Fruit fly (Drosophila melanogaster) whole organism, pupa: ENCODE results near the gene rno.

Experiments
- CG12605 ChIP-seq: fragments of 200-800 bp; sonication (Bioruptor generic); IDR thresholded peaks from 2 replicates; pipeline ENCODE4 v1.3.6; 2022; ENCODE audit warnings: missing biosample characterization, missing genetic modification characterization
- CG15710 ChIP-seq: fragments of 200-800 bp; sonication (Bioruptor generic); optimal IDR thresholded peaks from 2 replicates; lab custom pipeline; 2018; ENCODE audit warnings: missing biosample characterization, mild to moderate bottlenecking, missing genetic modification characterization, moderate library complexity
- CG32121 ChIP-seq: fragments of 200-800 bp; sonication (Bioruptor generic); IDR thresholded peaks from 2 replicates; pipeline ENCODE4 v1.3.6; 2022; ENCODE audit warnings: missing biosample characterization, missing genetic modification characterization
- CG34367 ChIP-seq: fragments of 200-800 bp; sonication (Bioruptor generic); optimal IDR thresholded peaks from 2 replicates; lab custom pipeline; 2018; ENCODE audit warnings: missing biosample characterization, mild to moderate bottlenecking, missing genetic modification characterization
- EcR ChIP-seq: fragments of 200-800 bp; sonication (Bioruptor generic); optimal IDR thresholded peaks from 3 replicates; lab custom pipeline; 2019; ENCODE audit warnings: missing biosample characterization, missing genetic modification characterization, mild to moderate bottlenecking, moderate library complexity, missing genetic modification reagents
- Pif1B ChIP-seq: fragments of 200-800 bp; sonication (Bioruptor generic); optimal IDR thresholded peaks from 3 replicates; lab custom pipeline; 2016; ENCODE audit warnings: missing biosample characterization, missing genetic modification characterization

- no peak for TF ChIP-seq Pif1B
- TF ChIP-seq EcR (GFP tag; lab: Kevin White, UChicago): no peak
- no peak for TF ChIP-seq CG32121 (GFP tag; lab: Robert Waterston, UW)
- no peak for TF ChIP-seq CG15710 (tag; lab: Kevin White, UChicago)
- TF ChIP-seq CG12605: no peak
- no peak for TF ChIP-seq CG34367
These were observed 32.8 kb downstream of the rno start for dm6 chr3L:166789-167132.
